Fruit fly (Drosophila melanogaster) whole organism, embryonic: ENCODE data around the gene CG10068.

ENCODE experiments used
- Ada2b ChIP-seq: fragments of 200-800 bp; sonication (Bioruptor generic); IDR thresholded peaks from 2 replicates; pipeline ENCODE4 v1.3.6; 2022; ENCODE audit warnings: missing biosample characterization, missing genetic modification characterization
- BEAF-32 ChIP-seq: fragments of 200-800 bp; sonication (Bioruptor generic); optimal IDR thresholded peaks from 3 replicates; lab custom pipeline; 2017; ENCODE audit warnings: missing biosample characterization, missing genetic modification characterization, mild to moderate bottlenecking, moderate library complexity, missing genetic modification reagents
- CG10147 ChIP-seq: fragments of 200-800 bp; sonication (Bioruptor generic); optimal IDR thresholded peaks from 2 replicates; lab custom pipeline; 2019; ENCODE audit warnings: missing biosample characterization, mild to moderate bottlenecking, missing genetic modification characterization, moderate library complexity
- CG11456 ChIP-seq: fragments of 200-800 bp; sonication (Bioruptor generic); IDR thresholded peaks from 3 replicates; pipeline ENCODE4 v1.3.6; 2022; ENCODE audit warnings: missing biosample characterization, missing genetic modification characterization
- CG12219 ChIP-seq: fragments of 200-800 bp; sonication (Bioruptor generic); optimal IDR thresholded peaks from 3 replicates; lab custom pipeline; 2018; ENCODE audit warnings: missing biosample characterization, mild to moderate bottlenecking, missing genetic modification characterization
- CG13123 ChIP-seq: fragments of 200-800 bp; sonication (Bioruptor generic); optimal IDR thresholded peaks from 2 replicates; lab custom pipeline; 2016; ENCODE audit warnings: missing biosample characterization, missing genetic modification characterization
- CG15696 ChIP-seq: fragments of 200-800 bp; sonication (Bioruptor generic); optimal IDR thresholded peaks from 2 replicates; lab custom pipeline; 2019; ENCODE audit warnings: missing biosample characterization, mild to moderate bottlenecking, missing genetic modification characterization, moderate library complexity
- CG1602 ChIP-seq: fragments of 200-800 bp; sonication (Bioruptor generic); optimal IDR thresholded peaks from 3 replicates; lab custom pipeline; 2016; ENCODE audit warnings: missing biosample characterization, missing genetic modification characterization
- CG16813 ChIP-seq: fragments of 200-800 bp; sonication (Bioruptor generic); IDR thresholded peaks from 3 replicates; pipeline ENCODE4 v1.3.6; 2022; ENCODE audit warnings: missing biosample characterization, missing genetic modification characterization; ENCODE audit not compliant: partially characterized antibody
- CG17328 ChIP-seq: fragments of 200-800 bp; sonication (Bioruptor generic); IDR thresholded peaks from 2 replicates; pipeline ENCODE4 v1.3.6; 2022; ENCODE audit warnings: missing biosample characterization, missing genetic modification characterization
- CG17568 ChIP-seq: fragments of 200-800 bp; sonication (Bioruptor generic); optimal IDR thresholded peaks from 2 replicates; lab custom pipeline; 2018; ENCODE audit warnings: missing biosample characterization, mild to moderate bottlenecking, missing genetic modification characterization, moderate library complexity
- CG2875 ChIP-seq: fragments of 200-800 bp; sonication (Bioruptor generic); optimal IDR thresholded peaks from 2 replicates; lab custom pipeline; 2017; ENCODE audit warnings: missing biosample characterization, mild to moderate bottlenecking, missing genetic modification characterization, missing genetic modification reagents
- CG42726 ChIP-seq: fragments of 200-800 bp; sonication (Bioruptor generic); IDR thresholded peaks from 2 replicates; pipeline ENCODE4 v1.3.6; 2022; ENCODE audit warnings: missing biosample characterization, missing genetic modification characterization; ENCODE audit not compliant: partially characterized antibody
- CG4730 ChIP-seq: fragments of 200-800 bp; sonication (Bioruptor generic); IDR thresholded peaks from 2 replicates; pipeline ENCODE4 v1.3.6; 2022; ENCODE audit warnings: missing biosample characterization, missing genetic modification characterization
- CG6689 ChIP-seq: fragments of 200-800 bp; sonication (Bioruptor generic); IDR thresholded peaks from 2 replicates; pipeline ENCODE4 v1.3.6; 2022; ENCODE audit warnings: missing biosample characterization, missing genetic modification characterization
- CG6813 ChIP-seq: fragments of 200-800 bp; sonication (Bioruptor generic); optimal IDR thresholded peaks from 2 replicates; lab custom pipeline; 2017; ENCODE audit warnings: missing biosample characterization, missing genetic modification characterization, mild to moderate bottlenecking, moderate library complexity, missing genetic modification reagents
- CG8924 ChIP-seq: fragments of 200-800 bp; optimal IDR thresholded peaks from 3 replicates; lab custom pipeline; 2019; ENCODE audit warnings: missing biosample characterization, mild to moderate bottlenecking, missing genetic modification characterization, moderate library complexity
- CG9876 ChIP-seq: fragments of 200-800 bp; sonication (Bioruptor generic); optimal IDR thresholded peaks from 2 replicates; lab custom pipeline; 2016; ENCODE audit warnings: missing biosample characterization, missing genetic modification characterization
- Fer3 ChIP-seq: fragments of 200-800 bp; sonication (Bioruptor generic); optimal IDR thresholded peaks from 2 replicates; lab custom pipeline; 2018; ENCODE audit warnings: missing biosample characterization, mild to moderate bottlenecking, missing genetic modification characterization, moderate library complexity
- Myb ChIP-seq: fragments of 200-800 bp; sonication (Bioruptor generic); optimal IDR thresholded peaks from 2 replicates; lab custom pipeline; 2016; ENCODE audit warnings: missing biosample characterization, missing genetic modification characterization
- NFAT ChIP-seq: fragments of 200-800 bp; sonication (Bioruptor generic); IDR thresholded peaks from 2 replicates; pipeline ENCODE4 v1.3.6; 2022; ENCODE audit warnings: missing biosample characterization, missing genetic modification characterization
- Nf-YA ChIP-seq: fragments of 200-800 bp; sonication (Bioruptor generic); IDR thresholded peaks from 2 replicates; pipeline ENCODE4 v1.3.6; 2022; ENCODE audit warnings: missing biosample characterization, missing genetic modification characterization
- Oli ChIP-seq: fragments of 200-800 bp; sonication (Bioruptor generic); optimal IDR thresholded peaks from 2 replicates; lab custom pipeline; 2018; ENCODE audit warnings: missing biosample characterization, mild to moderate bottlenecking, missing genetic modification characterization, moderate library complexity
- Pdp1 ChIP-seq, 2 experiments: fragments of 200-800 bp; sonication (Bioruptor generic); optimal IDR thresholded peaks; 3 replicates each; lab custom pipeline; 2016; ENCODE audit warnings: missing biosample characterization in 2 of 2, missing genetic modification characterization in 2 of 2, mild to moderate bottlenecking in 1 of 2, moderate library complexity in 1 of 2
- Sry-β ChIP-seq: fragments of 200-800 bp; sonication (Bioruptor generic); optimal IDR thresholded peaks from 2 replicates; lab custom pipeline; 2018; ENCODE audit warnings: missing biosample characterization, mild to moderate bottlenecking, missing genetic modification characterization, moderate library complexity
- Trl ChIP-seq, 3 experiments: fragments of >200 bp in 2 of 3; fragments of 200-800 bp in 1 of 3; sonication (Bioruptor generic) in 1 of 3; optimal IDR thresholded peaks; 2 replicates in 1 of 3; 3 replicates in 2 of 3; lab custom pipeline; 2016 to 2017; ENCODE audit warnings: missing biosample characterization in 1 of 3, missing genetic modification characterization in 1 of 3
- az2 ChIP-seq: fragments of 200-800 bp; sonication (Bioruptor generic); optimal IDR thresholded peaks from 3 replicates; lab custom pipeline; 2016; ENCODE audit warnings: missing biosample characterization, missing genetic modification characterization
- bab2 ChIP-seq: fragments of 200-800 bp; sonication (Bioruptor generic); optimal IDR thresholded peaks from 2 replicates; lab custom pipeline; 2016; ENCODE audit warnings: missing biosample characterization, missing genetic modification characterization
- bbx ChIP-seq: fragments of 200-800 bp; sonication (Bioruptor generic); IDR thresholded peaks from 2 replicates; pipeline ENCODE4 v1.3.6; 2022; ENCODE audit warnings: missing biosample characterization, missing genetic modification characterization; ENCODE audit not compliant: partially characterized antibody
- cas ChIP-seq: fragments of 200-800 bp; sonication (Bioruptor generic); IDR thresholded peaks from 2 replicates; pipeline ENCODE4 v1.3.6; 2022; ENCODE audit warnings: missing biosample characterization, missing genetic modification characterization
- crc ChIP-seq: fragments of 200-800 bp; sonication (Bioruptor generic); optimal IDR thresholded peaks from 2 replicates; lab custom pipeline; 2016; ENCODE audit warnings: missing biosample characterization, missing genetic modification characterization
- crol ChIP-seq: fragments of 200-800 bp; sonication (Bioruptor generic); IDR thresholded peaks from 2 replicates; pipeline ENCODE4 v1.3.6; 2022; ENCODE audit warnings: missing biosample characterization, missing genetic modification characterization
- danr ChIP-seq: fragments of 200-800 bp; sonication (Bioruptor generic); IDR thresholded peaks from 2 replicates; pipeline ENCODE4 v1.3.6; 2022; ENCODE audit warnings: missing biosample characterization, missing genetic modification characterization
- eve ChIP-seq, 2 experiments: fragments of >200 bp; optimal IDR thresholded peaks; 2 replicates each; lab custom pipeline; 2017; ENCODE audit warnings: missing biosample characterization in 2 of 2, missing genetic modification characterization in 2 of 2
- ftz-f1 ChIP-seq: fragments of 200-800 bp; sonication (Bioruptor generic); optimal IDR thresholded peaks from 2 replicates; lab custom pipeline; 2016; ENCODE audit warnings: missing biosample characterization, missing genetic modification characterization
- gcm2 ChIP-seq: fragments of 200-800 bp; sonication (Bioruptor generic); optimal IDR thresholded peaks from 2 replicates; lab custom pipeline; 2016; ENCODE audit warnings: missing biosample characterization, missing genetic modification characterization
- lmd ChIP-seq: fragments of 200-800 bp; sonication (Bioruptor generic); IDR thresholded peaks from 2 replicates; pipeline ENCODE4 v1.3.6; 2022; ENCODE audit warnings: missing biosample characterization, missing genetic modification characterization
- luna ChIP-seq: fragments of 200-800 bp; sonication (Bioruptor generic); optimal IDR thresholded peaks from 2 replicates; lab custom pipeline; 2016; ENCODE audit warnings: missing biosample characterization, missing genetic modification characterization
- pfk ChIP-seq: fragments of 200-800 bp; sonication (Bioruptor generic); optimal IDR thresholded peaks from 2 replicates; lab custom pipeline; 2018; ENCODE audit warnings: missing biosample characterization, mild to moderate bottlenecking, missing genetic modification characterization, moderate library complexity
- sc ChIP-seq, 3 experiments: fragments of >200 bp in 2 of 3; fragments of 200-800 bp in 1 of 3; sonication (Bioruptor generic) in 1 of 3; optimal IDR thresholded peaks; 2 replicates in 2 of 3; 3 replicates in 1 of 3; lab custom pipeline; 2017; ENCODE audit warnings: mild to moderate bottlenecking in 1 of 3, missing biosample characterization in 1 of 3, missing genetic modification characterization in 1 of 3, missing genetic modification reagents in 1 of 3
- sima ChIP-seq: fragments of 200-800 bp; sonication (Bioruptor generic); optimal IDR thresholded peaks from 2 replicates; lab custom pipeline; 2016; ENCODE audit warnings: missing biosample characterization, missing genetic modification characterization
- tgo ChIP-seq: fragments of 200-800 bp; sonication (Bioruptor generic); IDR thresholded peaks from 3 replicates; pipeline ENCODE4 v1.3.6; 2022; ENCODE audit warnings: missing biosample characterization, missing genetic modification characterization
- tin ChIP-seq: fragments of 200-800 bp; sonication (Bioruptor generic); optimal IDR thresholded peaks from 3 replicates; lab custom pipeline; 2016; ENCODE audit warnings: missing biosample characterization, missing genetic modification characterization
- usp ChIP-seq: fragments of >200 bp; optimal IDR thresholded peaks from 2 replicates; lab custom pipeline; 2017; ENCODE audit warnings: missing biosample characterization, missing genetic modification characterization
- wek ChIP-seq: fragments of 200-800 bp; sonication (Bioruptor generic); optimal IDR thresholded peaks from 3 replicates; lab custom pipeline; 2018; ENCODE audit warnings: missing biosample characterization, mild to moderate bottlenecking, missing genetic modification characterization, moderate library complexity
- yki ChIP-seq: fragments of >200 bp; optimal IDR thresholded peaks from 3 replicates; lab custom pipeline; 2018
- zen2 ChIP-seq: fragments of 200-800 bp; sonication (Bioruptor generic); IDR thresholded peaks from 3 replicates; pipeline ENCODE4 v1.3.6; 2022; ENCODE audit warnings: missing biosample characterization, missing genetic modification characterization; ENCODE audit not compliant: partially characterized antibody
- zfh2 ChIP-seq: fragments of 200-800 bp; sonication (Bioruptor generic); optimal IDR thresholded peaks from 2 replicates; lab custom pipeline; 2016; ENCODE audit warnings: missing biosample characterization, missing genetic modification characterization

The CG10068 gene

dm6 chr3R:7162356-7163289, 34.8 kb upstream of the CG10068 start, which contains the start of gene sas (continued):
- TF ChIP-seq sima (no peak), Sry-β (GFP tag; lab: Kevin White, UChicago) (no peak), danr (GFP tag; lab: Robert Waterston, UW) (no peak), luna (no peak), eve (GFP tag; optimal IDR thresholded peaks at IDR 0.05; lab: Kevin White, UChicago) (no peak), zen2 (no peak), CG8924 (tag; lab: Kevin White, UChicago) (peak; percentile 18), wek (GFP tag; lab: Kevin White, UChicago) (no peak), CG42726 (no peak), CG16813 (GFP tag; lab: Robert Waterston, UW) (0 out of 3 replicates have a peak, but pooled peaks have one; percentile 7), CG1602 (no peak), Trl (optimal IDR thresholded peaks at IDR 0.05; lab: Kevin White, UChicago) (peak; percentile 63 to 77), Trl (GFP tag; optimal IDR thresholded peaks at IDR 0.05; lab: Kevin White, UChicago) (peak; percentile 0), Pdp1 (GFP tag; optimal IDR thresholded peaks at IDR 0.05; lab: Kevin White, UChicago) (peak in 1 of 2 experiments; percentile 75), CG9876 (GFP tag; lab: Kevin White, UChicago) (no peak), CG17568 (GFP tag; lab: Kevin White, UChicago) (no peak), ftz-f1 (GFP tag; lab: Kevin White, UChicago) (no peak), CG11456 (no peak), Nf-YA (GFP tag; lab: Robert Waterston, UW) (no peak), cas (GFP tag; lab: Robert Waterston, UW) (peak; percentile 18; the same call in 1 of the 2 replicates), CG13123 (GFP tag; lab: Kevin White, UChicago) (no peak), Oli (tag; lab: Kevin White, UChicago) (no peak), lmd (GFP tag; lab: Robert Waterston, UW) (no peak), usp (GFP tag; lab: Kevin White, UChicago) (no peak), CG6689 (GFP tag; lab: Robert Waterston, UW) (no peak), CG6813 (no peak), CG2875 (no peak), CG12219 (GFP tag; lab: Kevin White, UChicago) (no peak), crol (GFP tag; lab: Robert Waterston, UW) (no peak), bbx (GFP tag; lab: Robert Waterston, UW) (0 out of 2 replicates have a peak, but pooled peaks have one; percentile 31), Fer3 (tag; lab: Kevin White, UChicago) (no peak), tgo (GFP tag; lab: Robert Waterston, UW) (no peak), CG4730 (GFP tag; lab: Robert Waterston, UW) (no peak), az2 (GFP tag; lab: Kevin White, UChicago) (no peak), sc (optimal IDR thresholded peaks at IDR 0.05; lab: Kevin White, UChicago) (no peak), sc (GFP tag; optimal IDR thresholded peaks at IDR 0.05; lab: Kevin White, UChicago) (no peak), gcm2 (GFP tag; lab: Kevin White, UChicago) (no peak), zfh2 (GFP tag; lab: Kevin White, UChicago) (no peak), NFAT (GFP tag; lab: Robert Waterston, UW) (no peak), pfk (GFP tag; lab: Kevin White, UChicago) (no peak), Ada2b (GFP tag; lab: Robert Waterston, UW) (no peak), tin (GFP tag; lab: Kevin White, UChicago) (no peak), bab2 (GFP tag; lab: Kevin White, UChicago) (no peak), yki (lab: Kevin White, UChicago) (peak; percentile 14), BEAF-32 (GFP tag; lab: Kevin White, UChicago) (no peak), CG10147 (GFP tag; lab: Kevin White, UChicago) (no peak), CG17328 (no peak; the same call in 1 of the 2 replicates), CG15696 (tag; lab: Kevin White, UChicago) (no peak), Myb (GFP tag; lab: Kevin White, UChicago) (no peak), crc (GFP tag; lab: Kevin White, UChicago) (no peak)
